Worm (Caenorhabditis elegans): ENCODE results near the gene garr-1.

The garr-1 gene

ce11 chrIV:410420-410891 is 15.5 kb upstream of the garr-1 start, which contains the start of gene T07A9.12 (continued):
- TF ChIP-seq pqm-1 (tag; optimal IDR thresholded peaks at IDR 0.05) (peak; percentile 0), efl-3 (GFP tag; optimal IDR thresholded peaks at IDR 0.05) (no peak), dpl-1 (GFP tag; optimal IDR thresholded peaks at IDR 0.05) (peak; percentile 38 to 42 (median 42)), xbp-1 (tag; optimal IDR thresholded peaks at IDR 0.05) (peak; percentile 69), snu-23 (GFP tag; optimal IDR thresholded peaks at IDR 0.05) (peak; percentile 91), sup-37 (GFP tag; optimal IDR thresholded peaks at IDR 0.05) (no peak), Y116A8C.19 (tag; optimal IDR thresholded peaks at IDR 0.05; ENCODE audit: borderline replicate concordance) (peak; percentile 41), sptf-1 (tag; optimal IDR thresholded peaks at IDR 0.05) (no peak), ceh-8 (GFP tag; optimal IDR thresholded peaks at IDR 0.05) (no peak), aha-1 (tag; optimal IDR thresholded peaks at IDR 0.05) (no peak), nhr-76 (tag; optimal IDR thresholded peaks at IDR 0.05) (no peak), tlp-1 (tag; optimal IDR thresholded peaks at IDR 0.05) (no peak), C04F5.9 (tag; optimal IDR thresholded peaks at IDR 0.05) (peak; percentile 51), nhr-20 (tag; optimal IDR thresholded peaks at IDR 0.05) (peak; percentile 81), ama-1 (optimal IDR thresholded peaks at IDR 0.05) (no peak), egl-27 (tag; optimal IDR thresholded peaks at IDR 0.05) (peak in 1 of 2 experiments; percentile 50), unc-86 (tag; optimal IDR thresholded peaks at IDR 0.05) (peak; percentile 51), ceh-82 (tag; optimal IDR thresholded peaks at IDR 0.05) (peak; percentile 3 to 70 (median 64)), nhr-85 (tag) (peak; percentile 78), mab-9 (GFP tag; IDR thresholded peaks at IDR 0.05) (no peak), pag-3 (tag; optimal IDR thresholded peaks at IDR 0.05; ENCODE audit: borderline replicate concordance, insufficient read depth) (no peak), ceh-90 (tag; optimal IDR thresholded peaks at IDR 0.05) (peak; percentile 33), nhr-90 (tag; optimal IDR thresholded peaks at IDR 0.05; ENCODE audit: poor library complexity) (peak; percentile 77), nhr-237 (tag; optimal IDR thresholded peaks at IDR 0.05) (peak; percentile 42), C34B4.2 (tag; optimal IDR thresholded peaks at IDR 0.05) (no peak), lin-13 (GFP tag; optimal IDR thresholded peaks at IDR 0.05) (peak; percentile 69), nhr-12 (tag; optimal IDR thresholded peaks at IDR 0.05) (no peak), C16A3.4 (tag; optimal IDR thresholded peaks at IDR 0.05) (peak; percentile 85), tbx-2 (tag; optimal IDR thresholded peaks at IDR 0.05) (peak; percentile 82), nhr-11 (tag; optimal IDR thresholded peaks at IDR 0.05) (no peak), elt-2 (tag; optimal IDR thresholded peaks at IDR 0.05) (peak; percentile 66), lin-35 (GFP tag; optimal IDR thresholded peaks at IDR 0.05) (peak; percentile 74 to 76), sox-4 (tag; optimal IDR thresholded peaks at IDR 0.05) (peak; percentile 55), irx-1 (tag; optimal IDR thresholded peaks at IDR 0.05) (peak; percentile 35), ceh-63 (GFP tag; optimal IDR thresholded peaks at IDR 0.05) (no peak), ztf-11 (tag; optimal IDR thresholded peaks at IDR 0.05) (peak in 1 of 2 experiments; percentile 43), hlh-4 (tag; optimal IDR thresholded peaks at IDR 0.05) (no peak), fkh-4 (tag; optimal IDR thresholded peaks at IDR 0.05; ENCODE audit: borderline replicate concordance) (no peak), fkh-8 (tag; optimal IDR thresholded peaks at IDR 0.05) (peak; percentile 83), egl-13 (tag; optimal IDR thresholded peaks at IDR 0.05) (peak; percentile 54), swsn-7 (tag; optimal IDR thresholded peaks at IDR 0.05) (peak; percentile 80), mdl-1 (tag; optimal IDR thresholded peaks at IDR 0.05) (peak in 1 of 2 experiments; percentile 50), lir-3 (tag; optimal IDR thresholded peaks at IDR 0.05; ENCODE audit: poor library complexity) (peak; percentile 84), nhr-47 (tag; optimal IDR thresholded peaks at IDR 0.05) (peak; percentile 81), rnt-1 (tag; optimal IDR thresholded peaks at IDR 0.05) (peak; percentile 82), efl-1 (optimal IDR thresholded peaks at IDR 0.05) (peak; percentile 76 to 84), efl-1 (GFP tag; optimal IDR thresholded peaks at IDR 0.05 in 1 of 2) (peak; percentile 41 to 92), unc-130 (tag; optimal IDR thresholded peaks at IDR 0.05) (peak; percentile 77), fkh-10 (GFP tag; optimal IDR thresholded peaks at IDR 0.05) (peak; percentile 5), mep-1 (tag; optimal IDR thresholded peaks at IDR 0.05) (peak; percentile 86), ces-1 (GFP tag; optimal IDR thresholded peaks at IDR 0.05) (no peak), blmp-1 (tag; optimal IDR thresholded peaks at IDR 0.05) (peak; percentile 32), elt-3 (tag; optimal IDR thresholded peaks at IDR 0.05) (no peak)
